Worm (Caenorhabditis elegans) whole organism, L1 larva: ENCODE results near the gene C03H5.5.

Experiments used
- ceh-8 ChIP-seq: fragments of 200-800 bp; sonication (Bioruptor generic); optimal IDR thresholded peaks from 2 replicates; lab custom pipeline; 2018; ENCODE audit warnings: mild to moderate bottlenecking, missing genetic modification characterization, moderate library complexity, missing compliant biosample characterization
- ces-1 ChIP-seq: fragments of 150-350 bp; optimal IDR thresholded peaks from 2 replicates; lab custom pipeline; 2014; ENCODE audit warnings: missing biosample characterization, missing genetic modification reagents, missing genetic modification characterization
- irx-1 ChIP-seq: sonication (generic microtip); optimal IDR thresholded peaks from 2 replicates; lab custom pipeline; 2016; ENCODE audit warnings: missing genetic modification characterization, missing compliant biosample characterization
- lin-39 ChIP-seq: fragments of 150-350 bp; optimal IDR thresholded peaks from 2 replicates; lab custom pipeline; 2014; ENCODE audit warnings: missing biosample characterization, missing genetic modification reagents, missing genetic modification characterization
- mef-2 ChIP-seq: fragments of 150-350 bp; optimal IDR thresholded peaks from 2 replicates; lab custom pipeline; 2014; ENCODE audit warnings: missing biosample characterization, missing genetic modification characterization
- mep-1 ChIP-seq: fragments of 150-350 bp; optimal IDR thresholded peaks from 2 replicates; lab custom pipeline; 2014; ENCODE audit warnings: missing biosample characterization, missing genetic modification characterization
- nhr-11 ChIP-seq: fragments of 150-350 bp; optimal IDR thresholded peaks from 2 replicates; lab custom pipeline; 2014; ENCODE audit warnings: missing biosample characterization, missing genetic modification characterization
- nhr-71 ChIP-seq: sonication (generic microtip); optimal IDR thresholded peaks from 2 replicates; lab custom pipeline; 2016; ENCODE audit warnings: mild to moderate bottlenecking, missing genetic modification characterization, moderate library complexity, missing compliant biosample characterization
- nhr-84 ChIP-seq: sonication (generic microtip); optimal IDR thresholded peaks from 2 replicates; lab custom pipeline; 2017; ENCODE audit warnings: missing biosample characterization, missing genetic modification characterization
- nhr-85 ChIP-seq: sonication (generic microtip); peaks from one replicate; lab custom pipeline; 2016; ENCODE audit warnings: missing genetic modification characterization, inconsistent platforms, missing compliant biosample characterization
- pqm-1 ChIP-seq: sonication (generic microtip); optimal IDR thresholded peaks from 3 replicates; lab custom pipeline; 2017; ENCODE audit warnings: missing biosample characterization, missing genetic modification characterization
- tbx-2 ChIP-seq: sonication (generic microtip); optimal IDR thresholded peaks from 2 replicates; lab custom pipeline; 2016; ENCODE audit warnings: missing genetic modification characterization, missing compliant biosample characterization
- unc-62 ChIP-seq: fragments of 150-350 bp; optimal IDR thresholded peaks from 2 replicates; lab custom pipeline; 2014; ENCODE audit warnings: missing biosample characterization, missing genetic modification reagents, missing genetic modification characterization
- unc-86 ChIP-seq: sonication (generic microtip); optimal IDR thresholded peaks from 2 replicates; lab custom pipeline; 2016; ENCODE audit warnings: missing genetic modification characterization, missing compliant biosample characterization
- vab-15 ChIP-seq: sonication (generic microtip); optimal IDR thresholded peaks from 2 replicates; lab custom pipeline; 2017; ENCODE audit warnings: missing genotype, mild to moderate bottlenecking, missing genetic modification characterization, missing compliant biosample characterization
- zag-1 ChIP-seq: fragments of 150-350 bp; optimal IDR thresholded peaks from 2 replicates; lab custom pipeline; 2014; ENCODE audit warnings: missing biosample characterization, missing genetic modification characterization

C03H5.5 gene

DNA sequence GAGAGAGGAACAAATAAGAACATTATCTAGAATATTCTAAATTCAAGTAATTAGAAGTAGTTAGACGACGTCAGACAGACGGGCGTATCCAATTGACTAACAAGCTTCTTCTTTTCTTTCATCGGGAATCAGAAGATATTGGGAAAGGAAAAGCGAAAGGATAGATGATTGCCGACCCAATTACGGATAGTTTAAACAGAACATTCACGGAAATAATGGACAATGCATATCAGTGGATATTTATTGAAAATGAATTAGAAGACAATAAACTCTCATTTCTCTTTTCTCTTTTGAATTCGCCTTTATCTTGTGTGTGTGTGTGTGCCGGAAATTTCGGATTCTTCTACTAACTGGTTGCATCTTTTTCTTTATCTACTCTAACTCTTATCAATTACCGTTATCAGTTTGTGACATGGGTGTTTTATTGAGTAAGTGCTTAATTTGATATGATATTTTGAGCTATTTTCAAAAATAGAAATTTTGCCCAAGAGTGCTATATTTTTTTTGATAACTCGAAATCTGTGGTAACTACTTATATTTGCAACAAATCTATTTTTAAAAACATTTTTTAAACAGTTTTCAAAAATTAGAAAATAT lies 51.2 kb downstream of the C03H5.5 start (continued):
- no peak for TF ChIP-seq vab-15

DNA sequence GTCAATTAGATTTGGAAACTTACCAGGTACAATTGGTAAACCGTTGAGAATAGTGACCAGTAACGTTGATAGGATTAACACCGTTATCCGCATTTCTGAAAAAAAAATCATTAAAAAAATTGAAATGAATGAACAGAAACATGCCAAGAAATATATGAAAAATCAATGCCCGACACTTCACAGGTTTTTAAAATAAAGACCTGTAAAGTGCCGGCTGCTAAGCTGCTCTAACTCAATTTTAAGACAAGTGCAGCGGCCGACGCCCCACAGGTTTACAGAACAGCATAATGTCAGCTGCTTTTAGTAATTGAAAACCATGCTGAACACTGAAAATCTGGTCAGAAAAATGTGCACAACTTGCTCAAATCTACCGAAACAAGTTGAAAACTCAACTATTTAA lies 52.7 kb downstream of the C03H5.5 start, which contains the start of gene cbn-1:
Gene cbn-1, minus strand, starts transcription at position 101 of the 400 bp plus-strand sequence.
- no peak for TF ChIP-seq unc-86 (tag; lab: Kevin White, UChicago)
- TF ChIP-seq nhr-71: no peak
- no peak for TF ChIP-seq mef-2
- TF ChIP-seq irx-1 (tag; lab: Kevin White, UChicago): no peak
- TF ChIP-seq nhr-11 (tag; lab: Kevin White, UChicago): no peak
- TF ChIP-seq zag-1: no peak
- TF ChIP-seq ces-1 (GFP tag; lab: Kevin White, UChicago): no peak
- no peak for TF ChIP-seq ceh-8 (GFP tag; lab: Kevin White, UChicago)
- no peak for TF ChIP-seq mep-1 (tag; lab: Kevin White, UChicago)
- TF ChIP-seq nhr-85 (tag; lab: Kevin White, UChicago): no peak
- no peak for TF ChIP-seq lin-39
- TF ChIP-seq tbx-2 (tag; lab: Kevin White, UChicago): no peak
- TF ChIP-seq pqm-1 (tag; lab: Kevin White, UChicago): no peak
- no peak for TF ChIP-seq nhr-84 (tag; lab: Kevin White, UChicago)
- TF ChIP-seq unc-62 (GFP tag; lab: Kevin White, UChicago): no peak
- TF ChIP-seq, all 84 proteins: peak for 0
